Worm (Caenorhabditis elegans): ENCODE data around the gene EGAP1.1.

Gene EGAP1.1

ce11 chrIII:5917365-5917958, 19.6 kb downstream of the EGAP1.1 start:
- no peak for TF ChIP-seq elt-3 (tag; optimal IDR thresholded peaks at IDR 0.05)
- TF ChIP-seq hlh-1 (tag; optimal IDR thresholded peaks at IDR 0.05) = no peak
- TF ChIP-seq mls-2 (tag; optimal IDR thresholded peaks at IDR 0.05) = no peak
- no peak for TF ChIP-seq nhr-237 (tag; optimal IDR thresholded peaks at IDR 0.05)
- TF ChIP-seq unc-120 (tag; optimal IDR thresholded peaks at IDR 0.05; ENCODE audit: poor library complexity, severe bottlenecking) = no peak
- TF ChIP-seq bed-3 (GFP tag; optimal IDR thresholded peaks at IDR 0.05) = no peak
- TF ChIP-seq ceh-43 (GFP tag; optimal IDR thresholded peaks at IDR 0.05) = no peak
- TF ChIP-seq ceh-39 (tag; optimal IDR thresholded peaks at IDR 0.05) = no peak
- no peak for TF ChIP-seq mep-1 (tag; optimal IDR thresholded peaks at IDR 0.05)

DNA sequence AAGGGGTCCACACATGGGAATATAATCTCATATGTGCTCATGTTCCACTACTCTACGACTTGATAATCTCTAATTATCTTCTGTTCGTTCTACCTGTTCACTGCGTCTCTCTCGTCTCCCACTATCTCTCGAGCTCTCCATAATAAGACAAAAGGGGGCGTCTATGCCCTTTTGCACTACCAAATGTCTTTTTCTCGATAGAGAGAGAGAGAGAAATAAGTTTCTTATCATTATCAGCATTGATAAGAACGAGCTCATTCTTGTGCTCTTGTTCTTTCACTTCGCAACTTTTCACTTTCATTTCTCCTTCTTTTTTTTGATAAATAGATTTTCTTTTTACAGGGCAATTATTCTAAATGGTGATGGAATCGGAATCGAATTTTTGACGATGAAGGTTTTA, 21.1 kb downstream of the EGAP1.1 start:
- TF ChIP-seq nhr-76 (tag; optimal IDR thresholded peaks at IDR 0.05) = no peak
- TF ChIP-seq ceh-43 (GFP tag; optimal IDR thresholded peaks at IDR 0.05) = no peak
- TF ChIP-seq ceh-83 (GFP tag; optimal IDR thresholded peaks at IDR 0.05) = no peak
- TF ChIP-seq zip-8 (tag; optimal IDR thresholded peaks at IDR 0.05) = no peak
- no peak for TF ChIP-seq blmp-1 (tag; optimal IDR thresholded peaks at IDR 0.05)

DNA sequence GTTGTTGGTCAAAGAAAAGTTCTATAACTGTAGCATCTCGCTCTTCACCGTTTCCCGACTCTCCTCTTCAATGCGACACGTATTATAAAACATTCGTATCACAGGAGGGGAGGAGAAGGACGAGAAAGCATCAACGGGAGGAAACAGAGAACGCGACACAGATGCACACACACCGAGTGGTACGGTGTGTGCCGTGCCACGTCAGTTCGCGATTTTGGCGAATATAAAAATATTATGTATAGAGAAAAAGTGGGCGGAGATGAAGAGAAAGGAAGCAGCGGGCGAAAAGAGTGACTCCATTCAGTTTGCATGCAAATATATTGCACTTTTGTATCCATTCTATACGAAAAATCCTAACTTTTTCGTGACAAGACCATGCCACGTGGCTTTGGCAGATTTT, 22.3 kb downstream of the EGAP1.1 start:
- TF ChIP-seq hlh-1 (tag; optimal IDR thresholded peaks at IDR 0.05) (no peak), blmp-1 (tag; optimal IDR thresholded peaks at IDR 0.05) (no peak), mep-1 (tag; optimal IDR thresholded peaks at IDR 0.05) (no peak), mab-5 (tag; optimal IDR thresholded peaks at IDR 0.05) (no peak), ceh-43 (GFP tag; optimal IDR thresholded peaks at IDR 0.05) (no peak), ham-2 (GFP tag; optimal IDR thresholded peaks at IDR 0.05) (no peak)

- TF ChIP-seq ham-2 (GFP tag; optimal IDR thresholded peaks at IDR 0.05) (no peak), sem-2 (GFP tag; optimal IDR thresholded peaks at IDR 0.05) (no peak), drap-1 (GFP tag; optimal IDR thresholded peaks at IDR 0.05) (no peak), ztf-11 (tag; optimal IDR thresholded peaks at IDR 0.05) (no peak), mls-2 (tag; optimal IDR thresholded peaks at IDR 0.05) (no peak), sptf-1 (tag; optimal IDR thresholded peaks at IDR 0.05) (no peak), cnd-1 (tag; optimal IDR thresholded peaks at IDR 0.05) (no peak), lin-13 (tag; optimal IDR thresholded peaks at IDR 0.05) (no peak), flh-1 (GFP tag; optimal IDR thresholded peaks at IDR 0.05) (no peak)
Observed at ce11 chrIII:5908408-5908807, 28.6 kb downstream of the EGAP1.1 start, which contains the start of gene C28H8.3. Gene C28H8.3 (plus strand): TSS chrIII:5908700.

- TF ChIP-seq ceh-83 (GFP tag; optimal IDR thresholded peaks at IDR 0.05) (no peak), M03D4.4 (tag; optimal IDR thresholded peaks at IDR 0.05) (no peak), unc-120 (tag; optimal IDR thresholded peaks at IDR 0.05; ENCODE audit: poor library complexity, severe bottlenecking) (no peak), ceh-39 (tag; optimal IDR thresholded peaks at IDR 0.05) (no peak), snpc-4 (tag; optimal IDR thresholded peaks at IDR 0.05) (no peak), mls-2 (tag; optimal IDR thresholded peaks at IDR 0.05) (no peak), nhr-237 (tag; optimal IDR thresholded peaks at IDR 0.05) (no peak), nhr-12 (tag; optimal IDR thresholded peaks at IDR 0.05) (no peak), hlh-1 (tag; optimal IDR thresholded peaks at IDR 0.05) (no peak), sem-2 (GFP tag; optimal IDR thresholded peaks at IDR 0.05) (no peak), pha-4 (tag; optimal IDR thresholded peaks at IDR 0.05) (no peak), lin-13 (tag; optimal IDR thresholded peaks at IDR 0.05) (no peak), mep-1 (tag; optimal IDR thresholded peaks at IDR 0.05) (no peak), blmp-1 (tag; optimal IDR thresholded peaks at IDR 0.05) (no peak), sptf-1 (tag; optimal IDR thresholded peaks at IDR 0.05) (no peak), unc-62 (GFP tag; optimal IDR thresholded peaks at IDR 0.05) (no peak), ham-2 (GFP tag; optimal IDR thresholded peaks at IDR 0.05) (no peak), lsy-2 (tag; optimal IDR thresholded peaks at IDR 0.05) (no peak), ces-1 (GFP tag; optimal IDR thresholded peaks at IDR 0.05) (no peak)
Observed at ce11 chrIII:5906749-5907148, 30.3 kb downstream of the EGAP1.1 start, which contains the start of gene erd-2.2. Gene erd-2.2 (plus strand): TSS chrIII:5907049.

DNA sequence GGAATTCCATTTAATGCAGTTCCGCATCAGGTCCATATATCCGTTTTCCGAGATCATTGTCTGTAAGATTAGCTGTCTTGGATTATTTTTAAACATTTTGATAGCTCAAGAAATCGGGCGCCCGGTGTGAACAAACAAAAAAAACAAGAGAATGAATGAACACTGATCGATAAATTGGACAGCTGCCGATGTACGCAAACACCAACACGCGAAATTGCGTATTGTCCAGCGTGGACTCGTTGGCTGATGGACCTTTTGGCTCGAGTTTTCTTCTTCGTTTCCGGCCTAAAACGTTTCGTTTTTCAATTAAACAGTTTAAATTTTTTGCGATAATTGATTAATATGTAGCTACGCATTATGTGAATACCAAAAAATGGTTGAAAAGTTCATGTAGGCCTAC, 31.0 kb downstream of the EGAP1.1 start, which contains the start of gene dpff-1:
Gene dpff-1 (minus strand): TSS at position 288 of the 400 bp plus-strand sequence.
- no peak for TF ChIP-seq ztf-11 (tag; optimal IDR thresholded peaks at IDR 0.05)
- TF ChIP-seq elt-3 (tag; optimal IDR thresholded peaks at IDR 0.05) = no peak
- TF ChIP-seq cnd-1 (tag; optimal IDR thresholded peaks at IDR 0.05) = peak; percentile 7
- no peak for TF ChIP-seq tbx-8 (GFP tag; optimal IDR thresholded peaks at IDR 0.05)
- TF ChIP-seq ceh-39 (tag; optimal IDR thresholded peaks at IDR 0.05) = peak; percentile 67
- TF ChIP-seq pha-4 (tag; optimal IDR thresholded peaks at IDR 0.05) = peak; percentile 29
- TF ChIP-seq hlh-1 (tag; optimal IDR thresholded peaks at IDR 0.05) = peak; percentile 70
- peak; percentile 27 for TF ChIP-seq lin-13 (tag; optimal IDR thresholded peaks at IDR 0.05)
- peak; percentile 50 for TF ChIP-seq ceh-43 (GFP tag; optimal IDR thresholded peaks at IDR 0.05)
- no peak for TF ChIP-seq drap-1 (GFP tag; optimal IDR thresholded peaks at IDR 0.05)
- TF ChIP-seq mep-1 (tag; optimal IDR thresholded peaks at IDR 0.05) = peak; percentile 2
